Worm (Caenorhabditis elegans) whole organism, L1 larva: ENCODE measurements around the gene math-40.

Source experiments
- aha-1 ChIP-seq: fragments of 150-350 bp; optimal IDR thresholded peaks from 2 replicates; lab custom pipeline; 2014; ENCODE audit warnings: missing biosample characterization, missing genetic modification characterization
- ama-1 ChIP-seq: fragments of 150-350 bp; optimal IDR thresholded peaks from 2 replicates; lab custom pipeline; 2014
- blmp-1 ChIP-seq: fragments of 150-350 bp; optimal IDR thresholded peaks from 2 replicates; lab custom pipeline; 2014; ENCODE audit warnings: missing biosample characterization, missing genetic modification characterization
- ceh-90 ChIP-seq: sonication (generic microtip); optimal IDR thresholded peaks from 2 replicates; lab custom pipeline; 2016; ENCODE audit warnings: missing genetic modification characterization, missing compliant biosample characterization
- egl-27 ChIP-seq, 2 experiments: fragments of 150-350 bp in 1 of 2; sonication (generic microtip); optimal IDR thresholded peaks; 3 replicates each; lab custom pipeline; 2017 to 2018; ENCODE audit warnings: missing biosample characterization in 2 of 2, missing genetic modification characterization in 2 of 2, missing genetic modification reagents in 2 of 2
- ets-5 ChIP-seq: fragments of 200-800 bp; sonication (Bioruptor generic); IDR thresholded peaks from 2 replicates; pipeline ENCODE4 v1.3.6; 2022; ENCODE audit warnings: missing genetic modification characterization, missing compliant biosample characterization
- fos-1 ChIP-seq: fragments of 150-350 bp; optimal IDR thresholded peaks from 2 replicates; lab custom pipeline; 2014; ENCODE audit warnings: missing biosample characterization, missing genetic modification characterization
- irx-1 ChIP-seq: sonication (generic microtip); optimal IDR thresholded peaks from 2 replicates; lab custom pipeline; 2016; ENCODE audit warnings: missing genetic modification characterization, missing compliant biosample characterization
- mab-9 ChIP-seq: fragments of 200-800 bp; sonication (Bioruptor generic); IDR thresholded peaks from 2 replicates; pipeline ENCODE4 v1.3.6; 2022; ENCODE audit warnings: missing genetic modification reagents, missing genetic modification characterization, missing compliant biosample characterization
- nhr-11 ChIP-seq: fragments of 150-350 bp; optimal IDR thresholded peaks from 2 replicates; lab custom pipeline; 2014; ENCODE audit warnings: missing biosample characterization, missing genetic modification characterization
- nhr-20 ChIP-seq: sonication (generic microtip); optimal IDR thresholded peaks from 2 replicates; lab custom pipeline; 2016; ENCODE audit warnings: mild to moderate bottlenecking, missing genetic modification characterization, missing compliant biosample characterization
- nhr-77 ChIP-seq: fragments of 150-350 bp; optimal IDR thresholded peaks from 2 replicates; lab custom pipeline; 2014; ENCODE audit warnings: missing biosample characterization, missing genetic modification characterization
- pag-3 ChIP-seq: sonication (generic microtip); optimal IDR thresholded peaks from 2 replicates; lab custom pipeline; 2017; ENCODE audit warnings: missing genetic modification characterization, mild to moderate bottlenecking, missing compliant biosample characterization, antibody characterized with exemption, borderline replicate concordance; ENCODE audit not compliant: insufficient read depth

DNA sequence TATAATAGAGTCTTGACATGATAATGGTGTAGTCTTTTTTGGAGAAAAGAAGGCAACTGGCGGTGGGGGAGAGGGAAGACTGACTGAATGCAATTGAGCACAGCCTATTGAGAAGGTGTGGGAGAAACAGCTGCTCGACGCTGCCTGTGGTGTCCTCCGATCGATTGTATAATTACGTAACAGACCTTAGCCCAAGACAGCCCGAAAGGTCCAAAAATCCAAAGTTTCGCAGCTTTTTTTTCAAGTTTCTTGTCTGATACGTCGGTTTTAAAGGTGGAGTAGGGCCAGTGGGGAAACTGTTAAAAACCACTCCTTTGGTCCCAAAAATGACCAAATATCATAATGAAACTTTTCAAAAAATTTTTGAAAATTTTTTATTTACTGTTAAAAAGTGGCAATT, 42.3 kb upstream of the math-40 start, which contains the start of the genes C08F1.6 and fbxb-13:
- TF ChIP-seq nhr-77 (tag; lab: Kevin White, UChicago) (no peak), ceh-90 (no peak), nhr-11 (no peak), mab-9 (GFP tag; lab: Robert Waterston, UW) (no peak), nhr-20 (tag; lab: Kevin White, UChicago) (no peak), ama-1 (lab: Kevin White, UChicago) (no peak), pag-3 (tag; lab: Kevin White, UChicago) (no peak), aha-1 (tag; lab: Kevin White, UChicago) (no peak), ets-5 (GFP tag; lab: Robert Waterston, UW) (no peak), blmp-1 (tag; lab: Kevin White, UChicago) (no peak), egl-27 (tag; optimal IDR thresholded peaks at IDR 0.05; lab: Kevin White, UChicago) (no peak), irx-1 (tag; lab: Kevin White, UChicago) (no peak), fos-1 (tag; lab: Kevin White, UChicago) (no peak)
